Fruit fly (Drosophila melanogaster) whole organism, embryonic: ENCODE results near the gene CG17930.

Experiments used
- Ada2b ChIP-seq: fragments of 200-800 bp; sonication (Bioruptor generic); IDR thresholded peaks from 2 replicates; pipeline ENCODE4 v1.3.6; 2022; ENCODE audit warnings: missing biosample characterization, missing genetic modification characterization
- Atf3 ChIP-seq: fragments of 200-800 bp; sonication (Bioruptor generic); optimal IDR thresholded peaks from 3 replicates; lab custom pipeline; 2016; ENCODE audit warnings: missing biosample characterization, missing genetic modification characterization
- CG10209 ChIP-seq: fragments of 200-800 bp; sonication (Bioruptor generic); optimal IDR thresholded peaks from 3 replicates; lab custom pipeline; 2017; ENCODE audit warnings: missing biosample characterization, mild to moderate bottlenecking, missing genetic modification characterization, missing genetic modification reagents
- CG11560 ChIP-seq: fragments of 200-800 bp; sonication (Bioruptor generic); IDR thresholded peaks from 3 replicates; pipeline ENCODE4 v1.3.6; 2022; ENCODE audit warnings: missing biosample characterization, missing genetic modification characterization
- CG12769 ChIP-seq: fragments of 200-800 bp; sonication (Bioruptor generic); optimal IDR thresholded peaks from 2 replicates; lab custom pipeline; 2019; ENCODE audit warnings: missing biosample characterization, mild to moderate bottlenecking, missing genetic modification characterization, moderate library complexity
- CG13296 ChIP-seq: fragments of 200-800 bp; sonication (Bioruptor generic); optimal IDR thresholded peaks from 3 replicates; lab custom pipeline; 2018; ENCODE audit warnings: missing biosample characterization, mild to moderate bottlenecking, missing genetic modification characterization
- CG14710 ChIP-seq: fragments of 200-800 bp; sonication (Bioruptor generic); optimal IDR thresholded peaks from 3 replicates; lab custom pipeline; 2019; ENCODE audit warnings: missing biosample characterization, mild to moderate bottlenecking, missing genetic modification characterization, moderate library complexity
- CG1602 ChIP-seq: fragments of 200-800 bp; sonication (Bioruptor generic); optimal IDR thresholded peaks from 3 replicates; lab custom pipeline; 2016; ENCODE audit warnings: missing biosample characterization, missing genetic modification characterization
- CG17359 ChIP-seq: fragments of 200-800 bp; sonication (Bioruptor generic); optimal IDR thresholded peaks from 3 replicates; lab custom pipeline; 2018; ENCODE audit warnings: missing biosample characterization, mild to moderate bottlenecking, missing genetic modification characterization, moderate library complexity
- CG3726 ChIP-seq: fragments of 200-800 bp; sonication (Bioruptor generic); IDR thresholded peaks from 3 replicates; pipeline ENCODE4, ENCODE4 v1.3.6; 2022; ENCODE audit warnings: missing biosample characterization, missing genetic modification characterization
- CG43689 ChIP-seq: fragments of 200-800 bp; sonication (Bioruptor generic); IDR thresholded peaks from 2 replicates; pipeline ENCODE4 v1.3.6; 2022; ENCODE audit warnings: missing biosample characterization, missing genetic modification characterization
- CG4404 ChIP-seq: fragments of 200-800 bp; sonication (Bioruptor generic); IDR thresholded peaks from 2 replicates; pipeline ENCODE4 v1.3.6; 2022; ENCODE audit warnings: missing biosample characterization, missing genetic modification characterization
- Doc3 ChIP-seq: fragments of 200-800 bp; sonication (Bioruptor generic); IDR thresholded peaks from 3 replicates; pipeline ENCODE4 v1.3.6; 2022; ENCODE audit warnings: missing biosample characterization, missing genetic modification characterization; ENCODE audit not compliant: partially characterized antibody
- Drgx ChIP-seq: fragments of 200-800 bp; sonication (Bioruptor generic); IDR thresholded peaks from 2 replicates; pipeline ENCODE4 v1.3.6; 2022; ENCODE audit warnings: missing biosample characterization, missing genetic modification characterization
- Ets65A ChIP-seq: fragments of 200-800 bp; sonication (Bioruptor generic); peaks from one replicate; lab custom pipeline; 2016; ENCODE audit warnings: missing biosample characterization, missing genetic modification characterization
- Hmx ChIP-seq: fragments of 200-800 bp; sonication (Bioruptor generic); optimal IDR thresholded peaks from 2 replicates; lab custom pipeline; 2016; ENCODE audit warnings: missing biosample characterization, missing genetic modification characterization
- Kr ChIP-seq: fragments of 200-800 bp; sonication (Bioruptor generic); optimal IDR thresholded peaks from 2 replicates; lab custom pipeline; 2017; ENCODE audit warnings: missing biosample characterization, mild to moderate bottlenecking, missing genetic modification characterization
- Med ChIP-seq: fragments of 200-800 bp; sonication (Bioruptor generic); peaks from one replicate; lab custom pipeline; 2016; ENCODE audit warnings: missing biosample characterization, missing genetic modification characterization, mild to moderate bottlenecking, inconsistent platforms, moderate library complexity
- Mes4 ChIP-seq: fragments of 200-800 bp; sonication (Bioruptor generic); optimal IDR thresholded peaks from 2 replicates; lab custom pipeline; 2016; ENCODE audit warnings: missing biosample characterization, missing genetic modification characterization
- Mrtf ChIP-seq: fragments of 200-800 bp; sonication (Bioruptor generic); IDR thresholded peaks from 3 replicates; pipeline ENCODE4 v1.3.6; 2022; ENCODE audit warnings: missing biosample characterization, missing genetic modification characterization
- Opbp ChIP-seq: fragments of 200-800 bp; sonication (Bioruptor generic); IDR thresholded peaks from 3 replicates; pipeline ENCODE4 v1.3.6; 2022; ENCODE audit warnings: missing biosample characterization, missing genetic modification characterization; ENCODE audit not compliant: partially characterized antibody
- Ravus ChIP-seq: fragments of 200-800 bp; sonication (Bioruptor generic); IDR thresholded peaks from 2 replicates; pipeline ENCODE4 v1.3.6; 2022; ENCODE audit warnings: missing biosample characterization, missing genetic modification characterization
- Sin3A ChIP-seq: fragments of >200 bp; optimal IDR thresholded peaks from 2 replicates; lab custom pipeline; 2018
- Spps ChIP-seq: fragments of 200-800 bp; sonication (Bioruptor generic); optimal IDR thresholded peaks from 2 replicates; lab custom pipeline; 2018; ENCODE audit warnings: missing biosample characterization, mild to moderate bottlenecking, missing genetic modification characterization
- YL-1 ChIP-seq: fragments of 200-800 bp; sonication (Bioruptor generic); optimal IDR thresholded peaks from 3 replicates; lab custom pipeline; 2017; ENCODE audit warnings: missing biosample characterization, mild to moderate bottlenecking, missing genetic modification characterization
- ab ChIP-seq: fragments of 200-800 bp; sonication (Bioruptor generic); optimal IDR thresholded peaks from 2 replicates; lab custom pipeline; 2016; ENCODE audit warnings: missing biosample characterization, missing genetic modification characterization
- ato ChIP-seq: fragments of 200-800 bp; sonication (Bioruptor generic); IDR thresholded peaks from 2 replicates; pipeline ENCODE4 v1.3.6; 2022; ENCODE audit warnings: missing biosample characterization, missing genetic modification characterization; ENCODE audit not compliant: partially characterized antibody
- bsh ChIP-seq, 2 experiments: fragments of 200-800 bp; sonication (Bioruptor generic); optimal IDR thresholded peaks; 2 replicates each; lab custom pipeline; 2017 to 2018; ENCODE audit warnings: mild to moderate bottlenecking in 2 of 2, missing biosample characterization in 2 of 2, missing genetic modification characterization in 2 of 2, moderate library complexity in 1 of 2
- chinmo ChIP-seq: fragments of 200-800 bp; sonication (Bioruptor generic); IDR thresholded peaks from 4 replicates; pipeline ENCODE4 v1.3.6; 2022; ENCODE audit warnings: missing biosample characterization, missing genetic modification characterization; ENCODE audit not compliant: partially characterized antibody
- dimm ChIP-seq: fragments of 200-800 bp; sonication (Bioruptor generic); IDR thresholded peaks from 2 replicates; pipeline ENCODE4 v1.3.6; 2022; ENCODE audit warnings: missing biosample characterization, missing genetic modification characterization
- fd102C ChIP-seq: fragments of 200-800 bp; sonication (Bioruptor generic); optimal IDR thresholded peaks from 2 replicates; lab custom pipeline; 2018; ENCODE audit warnings: missing biosample characterization, mild to moderate bottlenecking, missing genetic modification characterization, moderate library complexity
- gem ChIP-seq: fragments of 200-800 bp; sonication (Bioruptor generic); optimal IDR thresholded peaks from 2 replicates; lab custom pipeline; 2019; ENCODE audit warnings: missing biosample characterization, mild to moderate bottlenecking, missing genetic modification characterization, moderate library complexity
- grn ChIP-seq: fragments of 200-800 bp; sonication (Bioruptor generic); optimal IDR thresholded peaks from 3 replicates; lab custom pipeline; 2017; ENCODE audit warnings: missing biosample characterization, missing genetic modification characterization
- kni ChIP-seq: fragments of 200-800 bp; sonication (Bioruptor generic); optimal IDR thresholded peaks from 3 replicates; lab custom pipeline; 2017; ENCODE audit warnings: mild to moderate bottlenecking, missing biosample characterization, missing genetic modification reagents, missing genetic modification characterization
- lab ChIP-seq: fragments of 200-800 bp; sonication (Bioruptor generic); optimal IDR thresholded peaks from 3 replicates; lab custom pipeline; 2017; ENCODE audit warnings: missing biosample characterization, missing genetic modification characterization, mild to moderate bottlenecking, moderate library complexity, missing genetic modification reagents
- lola ChIP-seq, 3 experiments: fragments of >200 bp in 2 of 3; fragments of 200-800 bp in 1 of 3; sonication (Bioruptor generic) in 1 of 3; optimal IDR thresholded peaks; 2 replicates each; lab custom pipeline; 2017 to 2019; ENCODE audit warnings: missing biosample characterization in 3 of 3, missing genetic modification characterization in 3 of 3, mild to moderate bottlenecking in 1 of 3, moderate library complexity in 1 of 3
- nom ChIP-seq: fragments of 200-800 bp; sonication (Bioruptor generic); optimal IDR thresholded peaks from 2 replicates; lab custom pipeline; 2017; ENCODE audit warnings: missing biosample characterization, missing genetic modification characterization, mild to moderate bottlenecking, moderate library complexity, missing genetic modification reagents
- otp ChIP-seq: fragments of 200-800 bp; sonication (Bioruptor generic); IDR thresholded peaks from 3 replicates; pipeline ENCODE4, ENCODE4 v1.3.6; 2022; ENCODE audit warnings: missing biosample characterization, missing genetic modification characterization
- pfk ChIP-seq: fragments of 200-800 bp; sonication (Bioruptor generic); optimal IDR thresholded peaks from 2 replicates; lab custom pipeline; 2018; ENCODE audit warnings: missing biosample characterization, mild to moderate bottlenecking, missing genetic modification characterization, moderate library complexity
- run ChIP-seq: fragments of 200-800 bp; sonication (Bioruptor generic); optimal IDR thresholded peaks from 3 replicates; lab custom pipeline; 2018; ENCODE audit warnings: missing biosample characterization, mild to moderate bottlenecking, missing genetic modification characterization
- sens ChIP-seq: fragments of 200-800 bp; sonication (Bioruptor generic); peaks from one replicate; lab custom pipeline; 2016; ENCODE audit warnings: missing biosample characterization, missing genetic modification characterization
- slbo ChIP-seq: fragments of 200-800 bp; sonication (Bioruptor generic); IDR thresholded peaks from 2 replicates; pipeline ENCODE4 v1.3.6; 2022; ENCODE audit warnings: missing biosample characterization, missing genetic modification characterization
- tap ChIP-seq: fragments of 200-800 bp; optimal IDR thresholded peaks from 3 replicates; lab custom pipeline; 2019; ENCODE audit warnings: missing biosample characterization, mild to moderate bottlenecking, missing genetic modification characterization, moderate library complexity
- twi ChIP-seq: fragments of 200-800 bp; optimal IDR thresholded peaks from 2 replicates; lab custom pipeline; 2019; ENCODE audit warnings: missing biosample characterization, mild to moderate bottlenecking, missing genetic modification characterization, moderate library complexity
- vnd ChIP-seq: fragments of 200-800 bp; sonication (Bioruptor generic); IDR thresholded peaks from 3 replicates; pipeline ENCODE4 v1.3.6; 2022; ENCODE audit warnings: missing biosample characterization, missing genetic modification characterization; ENCODE audit not compliant: partially characterized antibody
- vvl ChIP-seq: fragments of 200-800 bp; sonication (Bioruptor generic); IDR thresholded peaks from 2 replicates; pipeline ENCODE4 v1.3.6; 2022; ENCODE audit warnings: missing biosample characterization, missing genetic modification characterization
- wek ChIP-seq: fragments of 200-800 bp; sonication (Bioruptor generic); optimal IDR thresholded peaks from 3 replicates; lab custom pipeline; 2018; ENCODE audit warnings: missing biosample characterization, mild to moderate bottlenecking, missing genetic modification characterization, moderate library complexity
- z ChIP-seq: fragments of 200-800 bp; sonication (Bioruptor generic); IDR thresholded peaks from 3 replicates; pipeline ENCODE4 v1.3.6; 2022; ENCODE audit warnings: missing biosample characterization, missing genetic modification characterization

Gene CG17930

DNA sequence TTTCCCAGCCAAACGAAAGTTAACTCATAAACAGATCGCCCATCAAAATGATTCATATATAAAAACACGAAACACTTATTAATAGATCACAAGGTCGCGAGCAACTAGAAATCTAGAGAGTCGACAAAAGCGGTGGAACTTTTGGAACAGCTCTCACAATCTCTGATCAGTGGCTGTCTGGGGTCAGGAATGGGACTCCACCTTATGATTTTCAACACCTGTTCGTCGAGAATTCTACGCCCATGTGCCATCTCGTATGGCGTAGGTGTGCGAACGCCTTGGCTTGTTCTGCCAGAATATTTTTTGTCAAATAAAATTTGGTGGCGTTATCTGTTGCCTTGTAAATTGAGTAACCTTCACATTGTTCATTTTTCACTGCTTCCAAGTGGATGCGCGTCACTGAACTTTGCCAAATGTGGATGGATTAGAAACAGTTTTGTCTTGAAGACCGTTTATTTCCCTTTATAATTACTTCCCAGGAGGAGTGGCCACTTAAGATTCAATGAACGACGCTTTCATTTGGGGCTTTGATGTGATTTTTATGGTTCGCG lies 27.8 kb downstream of the CG17930 start (continued):
- TF ChIP-seq Spps (tag; lab: Kevin White, UChicago) (no peak), Ada2b (GFP tag; lab: Robert Waterston, UW) (peak; percentile 52; the same call in 1 of the 2 replicates), Atf3 (GFP tag; lab: Kevin White, UChicago) (no peak), CG1602 (GFP tag; lab: Kevin White, UChicago) (no peak), Doc3 (GFP tag; lab: Robert Waterston, UW) (no peak)

DNA sequence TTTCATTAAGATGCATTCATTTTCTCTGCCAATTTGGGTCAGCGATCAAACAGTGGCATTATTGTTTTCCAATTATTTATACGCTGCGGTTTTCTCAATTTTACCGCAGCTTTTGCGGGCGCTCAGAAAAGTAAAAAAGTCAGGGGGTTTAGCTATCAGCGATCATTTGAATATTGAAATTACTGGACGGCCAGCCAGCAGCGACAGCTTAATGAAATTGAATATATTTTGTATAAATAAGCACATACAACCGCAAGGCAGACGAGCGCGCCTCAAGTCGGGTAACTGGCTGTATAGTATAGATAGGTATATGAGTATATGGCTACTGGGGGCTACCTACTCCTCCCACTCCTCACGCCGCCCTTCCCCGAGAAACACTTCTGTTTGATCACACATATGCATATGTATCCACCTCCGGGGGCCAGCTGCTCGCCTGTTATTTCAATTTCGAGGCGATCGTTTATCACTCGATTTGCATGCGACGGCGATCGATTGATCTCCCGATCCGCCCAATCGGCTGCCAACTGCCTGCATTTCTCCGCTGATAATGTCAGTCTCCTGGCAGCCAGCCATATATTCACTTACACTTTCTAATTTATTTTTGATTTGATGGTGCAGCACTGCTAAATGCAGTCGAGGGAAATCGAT lies 28.7 kb downstream of the CG17930 start:
- TF ChIP-seq lola (GFP tag; optimal IDR thresholded peaks at IDR 0.05; lab: Kevin White, UChicago) = no peak
- peak; percentile 9 for TF ChIP-seq kni (GFP tag; lab: Kevin White, UChicago)
- no peak for TF ChIP-seq tap (tag; lab: Kevin White, UChicago)
- no peak for TF ChIP-seq ato
- no peak for TF ChIP-seq CG11560 (tag; lab: Robert Waterston, UW)
- TF ChIP-seq gem = no peak
- no peak for TF ChIP-seq YL-1 (GFP tag; lab: Kevin White, UChicago)
- no peak for TF ChIP-seq Drgx
- no peak for TF ChIP-seq ab
- no peak for TF ChIP-seq CG4404 (GFP tag; lab: Robert Waterston, UW)
- TF ChIP-seq Opbp (GFP tag; lab: Robert Waterston, UW) = no peak
- TF ChIP-seq run (tag; lab: Kevin White, UChicago) = peak; percentile 46
- no peak for TF ChIP-seq CG10209
- no peak for TF ChIP-seq CG43689 (GFP tag; lab: Robert Waterston, UW)
- no peak for TF ChIP-seq wek (GFP tag; lab: Kevin White, UChicago)
- no peak for TF ChIP-seq Hmx
- no peak for TF ChIP-seq twi (tag; lab: Kevin White, UChicago)
- TF ChIP-seq vnd (GFP tag; lab: Robert Waterston, UW) = no peak
- no peak for TF ChIP-seq lab (GFP tag; lab: Kevin White, UChicago)
- peak; percentile 62 for TF ChIP-seq CG12769 (tag; lab: Kevin White, UChicago)
- no peak for TF ChIP-seq nom (GFP tag; lab: Kevin White, UChicago)
- no peak for TF ChIP-seq Ravus (GFP tag; lab: Robert Waterston, UW)
- peak; percentile 17 for TF ChIP-seq sens (GFP tag; lab: Kevin White, UChicago)
- TF ChIP-seq Kr (GFP tag; lab: Kevin White, UChicago) = no peak
- no peak for TF ChIP-seq slbo
- TF ChIP-seq bsh (GFP tag; optimal IDR thresholded peaks at IDR 0.05; lab: Kevin White, UChicago) = no peak
- TF ChIP-seq CG13296 (GFP tag; lab: Kevin White, UChicago) = no peak
- no peak for TF ChIP-seq CG3726 (GFP tag; lab: Robert Waterston, UW)
- TF ChIP-seq Med (GFP tag; lab: Kevin White, UChicago) = peak; percentile 35
- peak; percentile 92 for TF ChIP-seq vvl (GFP tag; lab: Robert Waterston, UW)
- TF ChIP-seq Mes4 (GFP tag; lab: Kevin White, UChicago) = no peak
- no peak for TF ChIP-seq CG14710 (tag; lab: Kevin White, UChicago)
- TF ChIP-seq z (GFP tag; lab: Robert Waterston, UW) = 0 out of 3 replicates have a peak, but pooled peaks have one; percentile 37
- 0 out of 4 replicates have a peak, but pooled peaks have one; percentile 51 for TF ChIP-seq chinmo (GFP tag; lab: Robert Waterston, UW)
- no peak for TF ChIP-seq Ets65A
- TF ChIP-seq grn (GFP tag; lab: Kevin White, UChicago) = peak; percentile 11
- no peak for TF ChIP-seq CG17359 (tag; lab: Kevin White, UChicago)
- TF ChIP-seq fd102C (GFP tag; lab: Kevin White, UChicago) = no peak
- TF ChIP-seq Mrtf = no peak
- TF ChIP-seq pfk (GFP tag; lab: Kevin White, UChicago) = no peak
- TF ChIP-seq Sin3A (lab: Kevin White, UChicago) = no peak
- TF ChIP-seq otp = no peak
- TF ChIP-seq dimm = no peak
